Worm (Caenorhabditis elegans) whole organism, early embryonic: ENCODE results near the gene E_BE45912.2.

ENCODE experiments used
- B0310.2 ChIP-seq: sonication (generic microtip); optimal IDR thresholded peaks from 2 replicates; lab custom pipeline; 2016; ENCODE audit warnings: mild to moderate bottlenecking, missing genetic modification characterization, missing compliant biosample characterization
- F13C5.2 ChIP-seq: sonication (generic microtip); optimal IDR thresholded peaks from 2 replicates; lab custom pipeline; 2017; ENCODE audit warnings: mild to moderate bottlenecking, missing genetic modification characterization, inconsistent platforms, missing compliant biosample characterization
- aly-1 ChIP-seq: sonication (generic microtip); optimal IDR thresholded peaks from 2 replicates; lab custom pipeline; 2016; ENCODE audit warnings: missing genetic modification characterization, missing compliant biosample characterization
- ama-1 ChIP-seq: fragments of 150-350 bp; optimal IDR thresholded peaks from 2 replicates; lab custom pipeline; 2014
- ceh-13 ChIP-seq: fragments of 200-800 bp; sonication (Bioruptor generic); optimal IDR thresholded peaks from 2 replicates; lab custom pipeline; 2018; ENCODE audit warnings: mild to moderate bottlenecking, missing genetic modification characterization, missing compliant biosample characterization
- ceh-36 ChIP-seq: sonication (generic microtip); optimal IDR thresholded peaks from 2 replicates; lab custom pipeline; 2016; ENCODE audit warnings: missing genetic modification characterization, inconsistent platforms, missing compliant biosample characterization
- ets-7 ChIP-seq: sonication (generic microtip); optimal IDR thresholded peaks from 2 replicates; lab custom pipeline; 2016; ENCODE audit warnings: missing genotype, missing genetic modification characterization, missing compliant biosample characterization
- flt-1 ChIP-seq: fragments of 200-800 bp; sonication (Bioruptor generic); IDR thresholded peaks from 2 replicates; pipeline ENCODE4 v1.3.6; 2022; ENCODE audit warnings: missing genetic modification characterization, missing compliant biosample characterization
- hmbx-1 ChIP-seq: sonication (generic microtip); optimal IDR thresholded peaks from 2 replicates; lab custom pipeline; 2016; ENCODE audit warnings: mild to moderate bottlenecking, missing genetic modification characterization, missing compliant biosample characterization
- hmg-4 ChIP-seq: fragments of 200-800 bp; sonication (Bioruptor generic); optimal IDR thresholded peaks from 2 replicates; lab custom pipeline; 2018; ENCODE audit warnings: mild to moderate bottlenecking, missing genetic modification characterization, missing compliant biosample characterization
- hnd-1 ChIP-seq: sonication (generic microtip); optimal IDR thresholded peaks from 2 replicates; lab custom pipeline; 2016; ENCODE audit warnings: missing genetic modification characterization, missing compliant biosample characterization
- pes-1 ChIP-seq: fragments of 200-800 bp; sonication (Bioruptor generic); IDR thresholded peaks from 2 replicates; pipeline ENCODE4 v1.3.6; 2022; ENCODE audit warnings: missing genetic modification reagents, missing genetic modification characterization, missing compliant biosample characterization
- scrt-1 ChIP-seq: fragments of 200-800 bp; sonication (Bioruptor generic); IDR thresholded peaks from 2 replicates; pipeline ENCODE4 v1.3.6; 2022; ENCODE audit warnings: missing genetic modification characterization, missing compliant biosample characterization
- sea-1 ChIP-seq: fragments of 200-800 bp; sonication (Bioruptor generic); conservative IDR thresholded peaks from 2 replicates; pipeline ENCODE4 v1.3.6; 2022; ENCODE audit warnings: missing genetic modification characterization, missing compliant biosample characterization
- tbx-11 ChIP-seq: fragments of 200-800 bp; sonication (Bioruptor generic); IDR thresholded peaks from 2 replicates; pipeline ENCODE4 v1.3.6; 2022; ENCODE audit warnings: missing genetic modification characterization, missing compliant biosample characterization
- tbx-37 ChIP-seq: fragments of 200-800 bp; sonication (Bioruptor generic); conservative IDR thresholded peaks from 2 replicates; pipeline ENCODE4 v1.3.6; 2022; ENCODE audit warnings: missing genetic modification reagents, missing genetic modification characterization, missing compliant biosample characterization
- tra-4 ChIP-seq: sonication (generic microtip); optimal IDR thresholded peaks from 2 replicates; lab custom pipeline; 2017; ENCODE audit warnings: missing genetic modification characterization, missing compliant biosample characterization

The E_BE45912.2 gene

DNA sequence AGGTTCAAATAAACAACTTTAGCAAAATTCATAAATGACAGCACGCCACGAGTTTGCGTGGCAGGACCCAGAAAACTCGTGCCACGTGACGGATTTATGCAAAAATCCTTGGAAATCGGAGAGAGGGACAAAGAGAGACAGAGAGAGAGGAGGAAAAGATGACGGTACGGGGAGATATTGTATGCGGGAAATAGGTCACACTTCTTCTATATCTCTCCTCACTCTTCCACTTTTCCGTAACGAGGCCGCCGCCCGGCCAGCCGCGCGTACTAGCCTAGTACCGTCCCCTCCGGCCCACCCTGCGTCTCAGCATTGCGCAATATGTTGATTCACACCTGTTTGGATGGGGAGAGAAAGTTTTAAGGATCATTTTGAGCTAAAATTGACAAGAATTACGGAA, 23.2 kb upstream of the E_BE45912.2 start:
- TF ChIP-seq hmg-4 (GFP tag; lab: Kevin White, UChicago) (peak; percentile 56), tbx-11 (no peak), tbx-37 (GFP tag; lab: Robert Waterston, UW) (no peak)

DNA sequence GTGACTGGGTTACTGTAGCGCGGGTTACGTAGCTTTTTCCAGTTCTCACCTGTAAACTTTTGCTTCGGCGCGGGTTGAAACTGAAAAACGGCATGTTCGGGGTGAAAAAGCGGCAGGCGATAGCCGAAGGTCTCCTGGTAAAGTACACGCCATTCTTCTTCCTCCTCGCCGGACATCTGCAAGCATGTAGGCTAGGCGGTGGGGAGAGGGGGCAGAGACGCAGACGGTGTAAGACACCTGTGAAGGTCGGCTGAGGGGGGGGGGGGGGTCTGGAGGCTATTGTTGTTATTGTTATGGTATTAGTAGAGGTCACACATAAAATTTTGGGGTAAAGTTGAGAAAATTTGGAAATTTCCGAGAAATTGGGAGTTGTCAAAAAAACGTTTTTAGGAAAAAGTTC, 22.2 kb upstream of the E_BE45912.2 start, which contains the start of gene fbxo-11.2:
Gene fbxo-11.2 (minus strand): TSS at position 176 of the 400 bp plus-strand sequence.
- TF ChIP-seq pes-1 (GFP tag; lab: Robert Waterston, UW) (no peak), tbx-11 (no peak), B0310.2 (tag; lab: Kevin White, UChicago) (no peak), ets-7 (tag; lab: Kevin White, UChicago) (no peak), tbx-37 (GFP tag; lab: Robert Waterston, UW) (no peak), ceh-36 (tag; lab: Kevin White, UChicago) (no peak), ama-1 (no peak)

DNA sequence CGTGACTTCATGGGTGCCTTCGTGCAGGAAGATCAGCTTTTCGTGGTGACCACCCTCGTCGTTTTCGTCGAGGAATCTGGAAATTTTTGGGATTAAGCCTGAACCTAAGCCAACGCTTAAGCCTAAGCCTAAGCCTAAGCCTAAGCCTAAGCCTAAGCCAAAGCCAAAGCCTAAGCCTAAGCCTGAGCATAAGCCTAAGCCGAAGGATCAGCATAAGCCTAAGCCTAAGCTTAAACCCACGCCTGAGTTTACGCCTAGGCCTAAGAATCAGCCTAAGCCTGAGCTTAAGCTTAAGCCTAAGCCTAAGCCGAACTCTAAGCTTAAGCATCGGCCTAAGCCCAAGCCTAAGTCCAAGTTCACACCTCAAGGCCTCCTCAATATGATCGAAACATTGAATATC, 21.4 kb upstream of the E_BE45912.2 start:
- TF ChIP-seq ama-1 = no peak
- peak; percentile 90 for TF ChIP-seq ceh-36 (tag; lab: Kevin White, UChicago)

DNA sequence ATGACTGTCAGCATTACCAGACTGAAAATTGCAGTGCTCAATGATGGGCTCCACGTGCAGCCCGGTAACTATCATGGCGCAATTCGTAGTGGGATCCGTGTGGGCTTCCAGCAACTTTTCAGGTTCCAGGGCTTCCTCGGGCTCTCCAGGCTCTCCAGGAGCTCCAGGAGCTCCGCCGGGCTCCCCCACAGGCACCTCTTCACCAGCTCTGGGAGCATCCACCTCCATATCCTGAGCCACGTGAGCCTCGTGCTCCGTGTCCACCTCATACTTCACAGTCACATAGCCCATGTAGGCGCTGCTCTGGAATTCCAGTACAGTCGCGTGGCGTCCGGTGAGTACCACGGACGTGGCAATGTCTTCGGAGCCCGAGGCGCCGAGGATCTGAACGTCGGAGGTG, 21.0 kb upstream of the E_BE45912.2 start:
- TF ChIP-seq pes-1 (GFP tag; lab: Robert Waterston, UW) (no peak), tra-4 (tag; lab: Kevin White, UChicago) (no peak), ceh-13 (GFP tag; lab: Kevin White, UChicago) (no peak), hmg-4 (GFP tag; lab: Kevin White, UChicago) (no peak), tbx-37 (GFP tag; lab: Robert Waterston, UW) (no peak), hmbx-1 (no peak), sea-1 (GFP tag; lab: Robert Waterston, UW) (no peak), aly-1 (tag; lab: Kevin White, UChicago) (no peak), tbx-11 (no peak), B0310.2 (tag; lab: Kevin White, UChicago) (no peak), hnd-1 (tag; lab: Kevin White, UChicago) (no peak), ama-1 (no peak), scrt-1 (GFP tag; lab: Robert Waterston, UW) (no peak), ceh-36 (tag; lab: Kevin White, UChicago) (no peak), F13C5.2 (tag; lab: Kevin White, UChicago) (no peak)

DNA sequence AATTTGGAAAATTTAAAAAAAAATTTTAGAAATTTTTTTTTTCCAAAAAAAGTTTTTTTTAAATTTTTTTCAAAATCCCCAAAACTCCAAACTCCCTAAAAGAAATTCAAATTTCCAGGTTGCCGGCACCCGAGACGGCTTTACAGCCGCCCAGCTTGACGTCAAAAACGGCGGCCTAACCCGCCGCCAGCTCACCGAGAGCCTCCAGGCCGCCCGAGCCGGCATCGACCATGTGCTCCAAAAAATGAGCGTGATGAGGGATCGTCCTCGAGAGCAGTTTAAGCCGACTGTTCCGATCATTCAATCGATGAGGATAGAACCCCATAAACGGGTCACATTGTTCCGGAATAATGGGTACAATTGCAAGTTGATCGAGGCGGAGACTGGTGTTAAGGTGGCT, 12.9 kb upstream of the E_BE45912.2 start:
- no peak for TF ChIP-seq flt-1 (GFP tag; lab: Robert Waterston, UW)
- no peak for TF ChIP-seq scrt-1 (GFP tag; lab: Robert Waterston, UW)
- TF ChIP-seq ceh-36 (tag; lab: Kevin White, UChicago) = no peak
- TF ChIP-seq B0310.2 (tag; lab: Kevin White, UChicago) = no peak

DNA sequence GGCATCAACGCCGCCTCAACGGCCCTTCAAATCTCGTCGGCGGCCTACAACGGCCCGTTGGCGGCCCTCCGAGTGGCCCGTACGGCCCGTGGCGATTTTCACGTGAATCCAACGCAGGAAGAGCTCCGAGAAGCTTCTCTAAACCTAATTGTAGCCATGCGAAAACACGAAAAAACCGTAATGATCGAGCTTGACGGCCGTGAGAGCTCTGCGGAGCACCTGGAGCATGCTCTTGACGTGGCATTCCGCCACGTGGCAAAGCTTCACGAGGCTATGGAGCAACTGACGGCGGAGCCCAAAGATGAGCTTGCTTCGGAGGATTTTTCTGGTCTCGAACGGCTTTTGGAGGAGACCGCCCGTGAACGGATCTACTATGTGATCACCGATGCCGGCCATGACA, 9.2 kb upstream of the E_BE45912.2 start:
- no peak for TF ChIP-seq pes-1 (GFP tag; lab: Robert Waterston, UW)
- no peak for TF ChIP-seq hmbx-1
- TF ChIP-seq ceh-36 (tag; lab: Kevin White, UChicago) = no peak

DNA sequence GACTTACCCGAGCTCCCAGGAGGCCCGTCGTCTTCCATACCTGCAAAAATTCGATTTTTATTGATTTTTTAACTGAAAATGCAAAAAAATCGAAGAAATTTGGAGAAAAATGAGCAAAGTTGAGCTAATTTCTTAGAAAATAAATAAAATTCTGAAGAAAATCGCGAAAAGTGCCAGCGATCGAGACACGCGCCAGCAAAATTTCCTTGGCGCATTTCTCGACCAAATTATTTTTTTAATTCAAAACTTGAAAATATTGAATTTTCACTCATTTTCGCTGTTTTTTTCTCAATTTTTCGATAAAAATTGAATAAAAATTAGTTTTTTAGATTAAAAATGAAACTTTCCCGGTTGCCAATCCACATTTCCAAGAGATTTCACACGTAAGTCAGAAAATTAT, 6.3 kb upstream of the E_BE45912.2 start, which contains the start of the genes chin-1 and BE0003N10.1:
Gene chin-1 (minus strand): TSS at position 40 of the 400 bp plus-strand sequence.
Gene BE0003N10.1 (plus strand): TSS at position 320 of the 400 bp plus-strand sequence.
- TF ChIP-seq pes-1 (GFP tag; lab: Robert Waterston, UW) = no peak
- TF ChIP-seq F13C5.2 (tag; lab: Kevin White, UChicago) = peak; percentile 22

DNA sequence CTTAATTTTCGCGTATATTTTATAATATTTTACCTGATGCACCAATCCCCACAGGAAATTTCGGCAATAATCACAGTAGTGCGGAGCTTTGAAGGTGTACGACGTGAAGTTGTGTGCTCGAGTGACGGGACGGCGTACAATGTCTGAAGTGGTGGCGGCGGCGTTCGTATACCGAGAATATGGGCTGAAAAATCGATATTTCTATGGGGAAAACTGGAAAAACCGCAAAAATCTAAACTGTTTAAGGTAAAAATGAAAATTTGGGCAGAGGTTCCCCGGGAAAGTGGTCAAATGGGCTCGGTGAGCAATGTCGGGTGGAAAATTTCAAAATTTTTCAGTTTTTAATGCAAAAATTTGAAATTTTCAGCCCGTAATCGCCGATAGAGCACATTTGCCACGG, 4.0 kb upstream of the E_BE45912.2 start:
- TF ChIP-seq scrt-1 (GFP tag; lab: Robert Waterston, UW) (no peak), ama-1 (no peak), sea-1 (GFP tag; lab: Robert Waterston, UW) (no peak), F13C5.2 (tag; lab: Kevin White, UChicago) (no peak), pes-1 (GFP tag; lab: Robert Waterston, UW) (no peak), hmbx-1 (no peak), hmg-4 (GFP tag; lab: Kevin White, UChicago) (no peak), ceh-36 (tag; lab: Kevin White, UChicago) (no peak), tbx-37 (GFP tag; lab: Robert Waterston, UW) (no peak), tra-4 (tag; lab: Kevin White, UChicago) (no peak), B0310.2 (tag; lab: Kevin White, UChicago) (no peak), ceh-13 (GFP tag; lab: Kevin White, UChicago) (no peak)

DNA sequence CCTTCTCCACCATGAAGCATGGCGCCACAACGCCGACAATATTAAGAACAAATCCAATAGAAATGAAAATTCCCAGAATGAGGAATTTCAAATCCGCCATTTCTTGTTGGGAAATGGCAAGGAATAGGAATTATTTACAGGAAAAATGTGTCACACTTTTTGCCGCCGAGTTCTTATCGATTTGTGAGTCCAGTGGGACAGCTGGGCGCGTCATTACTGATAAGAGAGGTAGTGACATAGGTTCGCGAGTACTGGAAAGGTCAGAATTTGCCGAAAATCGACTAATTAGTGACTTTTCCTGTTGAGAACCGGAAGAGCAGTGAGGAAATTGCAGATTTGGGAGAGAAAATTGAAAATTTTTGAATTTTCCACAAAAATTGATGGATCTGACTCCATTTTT, 2.7 kb downstream of the E_BE45912.2 start:
- no peak for TF ChIP-seq sea-1 (GFP tag; lab: Robert Waterston, UW)

DNA sequence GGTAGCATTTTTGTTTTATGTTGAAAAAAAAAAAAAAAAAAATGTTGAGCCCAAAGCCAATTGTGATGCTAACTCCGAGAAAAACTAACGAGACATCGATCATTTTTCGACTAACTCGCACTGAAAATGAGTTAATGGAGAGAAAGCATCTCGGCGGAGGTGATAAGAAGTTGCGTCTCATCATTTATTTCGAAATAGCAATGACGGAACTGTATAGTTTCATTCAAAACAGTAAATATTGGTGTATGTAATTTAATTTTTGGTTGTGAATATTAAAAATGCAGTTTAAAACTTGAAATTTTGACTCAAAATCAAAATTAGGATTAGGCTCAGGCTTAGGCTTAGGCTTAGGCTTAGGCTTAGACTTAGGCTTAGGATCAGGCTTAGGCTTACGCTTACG, 4.6 kb downstream of the E_BE45912.2 start, which contains the start of gene clc-25:
Gene clc-25 (minus strand): TSS at position 101 of the 400 bp plus-strand sequence.
- no peak for TF ChIP-seq hmbx-1
- TF ChIP-seq B0310.2 (tag; lab: Kevin White, UChicago) = no peak
- no peak for TF ChIP-seq tbx-37 (GFP tag; lab: Robert Waterston, UW)
- TF ChIP-seq tra-4 (tag; lab: Kevin White, UChicago) = no peak
- no peak for TF ChIP-seq sea-1 (GFP tag; lab: Robert Waterston, UW)
- TF ChIP-seq hmg-4 (GFP tag; lab: Kevin White, UChicago) = no peak
- no peak for TF ChIP-seq ceh-36 (tag; lab: Kevin White, UChicago)
- TF ChIP-seq tbx-11 = no peak
- no peak for TF ChIP-seq ets-7 (tag; lab: Kevin White, UChicago)
- TF ChIP-seq hnd-1 (tag; lab: Kevin White, UChicago) = no peak
- no peak for TF ChIP-seq flt-1 (GFP tag; lab: Robert Waterston, UW)
- TF ChIP-seq F13C5.2 (tag; lab: Kevin White, UChicago) = no peak
- TF ChIP-seq ama-1 = no peak
- TF ChIP-seq pes-1 (GFP tag; lab: Robert Waterston, UW) = no peak
- TF ChIP-seq scrt-1 (GFP tag; lab: Robert Waterston, UW) = no peak
- no peak for TF ChIP-seq aly-1 (tag; lab: Kevin White, UChicago)
- TF ChIP-seq ceh-13 (GFP tag; lab: Kevin White, UChicago) = no peak
